Worm (Caenorhabditis elegans): ENCODE results near the gene suex-2.

- no peak for TF ChIP-seq nfya-1 (tag; optimal IDR thresholded peaks at IDR 0.05)
- TF ChIP-seq hlh-30 (tag; optimal IDR thresholded peaks at IDR 0.05; ENCODE audit: insufficient read depth), result no peak
- no peak for TF ChIP-seq ama-1 (optimal IDR thresholded peaks at IDR 0.05)
- no peak for TF ChIP-seq fkh-10 (GFP tag; optimal IDR thresholded peaks at IDR 0.05)
- TF ChIP-seq che-1 (tag; optimal IDR thresholded peaks at IDR 0.05), result no peak
- TF ChIP-seq fkh-6 (tag; optimal IDR thresholded peaks at IDR 0.05), result no peak
- TF ChIP-seq F13H6.1 (tag; optimal IDR thresholded peaks at IDR 0.05), result no peak
These were observed 34.5 kb upstream of the suex-2 start, which contains the start of gene D1046.4 for ce11 chrIV:8933575-8933974.

Data from whole organism, late embryonic.